Fruit fly (Drosophila melanogaster) whole organism, embryonic: Measurements from ENCODE around the gene puc.

ENCODE experiments used
- Aef1 ChIP-seq: fragments of 200-800 bp; sonication (Bioruptor generic); IDR thresholded peaks from 3 replicates; pipeline ENCODE4 v1.3.6; 2022; ENCODE audit warnings: missing biosample characterization, missing genetic modification characterization
- B-H1 ChIP-seq: fragments of 200-800 bp; sonication (Bioruptor generic); IDR thresholded peaks from 3 replicates; pipeline ENCODE4 v1.3.6; 2022; ENCODE audit warnings: missing biosample characterization, missing genetic modification characterization
- CG10147 ChIP-seq: fragments of 200-800 bp; sonication (Bioruptor generic); optimal IDR thresholded peaks from 2 replicates; lab custom pipeline; 2019; ENCODE audit warnings: missing biosample characterization, mild to moderate bottlenecking, missing genetic modification characterization, moderate library complexity
- CG11247 ChIP-seq: fragments of 200-800 bp; sonication (Bioruptor generic); IDR thresholded peaks from 2 replicates; pipeline ENCODE4 v1.3.6; 2022; ENCODE audit warnings: missing biosample characterization, missing genetic modification characterization
- CG11398 ChIP-seq: fragments of 200-800 bp; sonication (Bioruptor generic); optimal IDR thresholded peaks from 2 replicates; lab custom pipeline; 2016; ENCODE audit warnings: missing biosample characterization, missing genetic modification characterization
- CG11456 ChIP-seq: fragments of 200-800 bp; sonication (Bioruptor generic); IDR thresholded peaks from 3 replicates; pipeline ENCODE4 v1.3.6; 2022; ENCODE audit warnings: missing biosample characterization, missing genetic modification characterization
- CG11723 ChIP-seq: fragments of 200-800 bp; sonication (Bioruptor generic); optimal IDR thresholded peaks from 2 replicates; lab custom pipeline; 2017; ENCODE audit warnings: missing biosample characterization, mild to moderate bottlenecking, missing genetic modification characterization
- CG12659 ChIP-seq: fragments of 200-800 bp; sonication (Bioruptor generic); optimal IDR thresholded peaks from 3 replicates; lab custom pipeline; 2017; ENCODE audit warnings: mild to moderate bottlenecking, missing biosample characterization, missing genetic modification reagents, missing genetic modification characterization
- CG12744 ChIP-seq: fragments of 200-800 bp; sonication (Bioruptor generic); optimal IDR thresholded peaks from 2 replicates; lab custom pipeline; 2016; ENCODE audit warnings: missing biosample characterization, missing genetic modification characterization
- CG13123 ChIP-seq: fragments of 200-800 bp; sonication (Bioruptor generic); optimal IDR thresholded peaks from 2 replicates; lab custom pipeline; 2016; ENCODE audit warnings: missing biosample characterization, missing genetic modification characterization
- CG14965 ChIP-seq: fragments of 200-800 bp; sonication (Bioruptor generic); optimal IDR thresholded peaks from 2 replicates; lab custom pipeline; 2016; ENCODE audit warnings: missing biosample characterization, missing genetic modification characterization, borderline replicate concordance
- CG15073 ChIP-seq: fragments of 200-800 bp; sonication (Bioruptor generic); optimal IDR thresholded peaks from 2 replicates; lab custom pipeline; 2016; ENCODE audit warnings: missing biosample characterization, missing genetic modification characterization
- CG1647 ChIP-seq: fragments of 200-800 bp; sonication (Bioruptor generic); optimal IDR thresholded peaks from 3 replicates; lab custom pipeline; 2016; ENCODE audit warnings: missing biosample characterization, missing genetic modification characterization
- CG16815 ChIP-seq: fragments of 200-800 bp; sonication (Bioruptor generic); optimal IDR thresholded peaks from 3 replicates; lab custom pipeline; 2017; ENCODE audit warnings: missing biosample characterization, mild to moderate bottlenecking, missing genetic modification characterization
- CG2202 ChIP-seq: fragments of 200-800 bp; sonication (Bioruptor generic); optimal IDR thresholded peaks from 2 replicates; lab custom pipeline; 2018; ENCODE audit warnings: missing biosample characterization, mild to moderate bottlenecking, missing genetic modification characterization
- CG30431 ChIP-seq: fragments of 200-800 bp; sonication (Bioruptor generic); optimal IDR thresholded peaks from 2 replicates; lab custom pipeline; 2017; ENCODE audit warnings: missing biosample characterization, missing genetic modification characterization
- CG3281 ChIP-seq: fragments of 200-800 bp; sonication (Bioruptor generic); optimal IDR thresholded peaks from 3 replicates; lab custom pipeline; 2017; ENCODE audit warnings: missing biosample characterization, mild to moderate bottlenecking, missing genetic modification characterization
- CG33213 ChIP-seq: fragments of 200-800 bp; sonication (Bioruptor generic); optimal IDR thresholded peaks from 3 replicates; lab custom pipeline; 2016; ENCODE audit warnings: missing biosample characterization, missing genetic modification characterization
- CG4404 ChIP-seq: fragments of 200-800 bp; sonication (Bioruptor generic); IDR thresholded peaks from 2 replicates; pipeline ENCODE4 v1.3.6; 2022; ENCODE audit warnings: missing biosample characterization, missing genetic modification characterization
- CG4424 ChIP-seq: fragments of 200-800 bp; sonication (Bioruptor generic); optimal IDR thresholded peaks from 3 replicates; lab custom pipeline; 2016; ENCODE audit warnings: missing biosample characterization, missing genetic modification characterization
- CG4820 ChIP-seq: fragments of 200-800 bp; sonication (Bioruptor generic); optimal IDR thresholded peaks from 3 replicates; lab custom pipeline; 2016; ENCODE audit warnings: missing biosample characterization, missing genetic modification characterization
- CG6175 ChIP-seq: fragments of 200-800 bp; sonication (Bioruptor generic); IDR thresholded peaks from 3 replicates; pipeline ENCODE4 v1.3.6; 2022; ENCODE audit warnings: missing biosample characterization, missing genetic modification characterization
- CG6683 ChIP-seq: fragments of 200-800 bp; sonication (Bioruptor generic); optimal IDR thresholded peaks from 2 replicates; lab custom pipeline; 2017; ENCODE audit warnings: missing biosample characterization, mild to moderate bottlenecking, missing genetic modification characterization, missing genetic modification reagents
- CG9215 ChIP-seq: fragments of 200-800 bp; sonication (Bioruptor generic); IDR thresholded peaks from 2 replicates; pipeline ENCODE4 v1.3.6; 2022; ENCODE audit warnings: missing biosample characterization, missing genetic modification characterization
- CG9727 ChIP-seq: fragments of 200-800 bp; sonication (Bioruptor generic); optimal IDR thresholded peaks from 3 replicates; lab custom pipeline; 2017; ENCODE audit warnings: missing biosample characterization, mild to moderate bottlenecking, missing genetic modification characterization
- CG9817 ChIP-seq: fragments of 200-800 bp; sonication (Bioruptor generic); optimal IDR thresholded peaks from 2 replicates; lab custom pipeline; 2018; ENCODE audit warnings: missing biosample characterization, mild to moderate bottlenecking, missing genetic modification characterization, moderate library complexity
- D ChIP-seq, 2 experiments: fragments of 200-800 bp in 1 of 2; fragments of >200 bp in 1 of 2; sonication (Bioruptor generic) in 1 of 2; optimal IDR thresholded peaks; 2 replicates in 1 of 2; 3 replicates in 1 of 2; lab custom pipeline; 2017; ENCODE audit warnings: mild to moderate bottlenecking in 1 of 2, missing biosample characterization in 1 of 2, missing genetic modification characterization in 1 of 2, missing genetic modification reagents in 1 of 2
- Dip2 ChIP-seq: fragments of 200-800 bp; sonication (Bioruptor generic); IDR thresholded peaks from 2 replicates; pipeline ENCODE4 v1.3.6; 2022; ENCODE audit warnings: missing biosample characterization, missing genetic modification characterization
- HLH4C ChIP-seq: fragments of 200-800 bp; sonication (Bioruptor generic); IDR thresholded peaks from 3 replicates; pipeline ENCODE4 v1.3.6; 2022; ENCODE audit warnings: missing biosample characterization, missing genetic modification characterization; ENCODE audit not compliant: partially characterized antibody
- Hr78 ChIP-seq, 2 experiments: fragments of 200-800 bp in 1 of 2; fragments of >200 bp in 1 of 2; sonication (Bioruptor generic) in 1 of 2; optimal IDR thresholded peaks; 2 replicates each; lab custom pipeline; 2017 to 2019; ENCODE audit warnings: missing biosample characterization in 2 of 2, missing genetic modification characterization in 2 of 2, mild to moderate bottlenecking in 1 of 2, moderate library complexity in 1 of 2
- NC2β ChIP-seq: fragments of 200-800 bp; sonication (Bioruptor generic); optimal IDR thresholded peaks from 2 replicates; lab custom pipeline; 2016; ENCODE audit warnings: missing biosample characterization, missing genetic modification characterization
- Nf-YC ChIP-seq: fragments of 200-800 bp; optimal IDR thresholded peaks from 3 replicates; lab custom pipeline; 2019; ENCODE audit warnings: missing biosample characterization, mild to moderate bottlenecking, missing genetic modification characterization, moderate library complexity
- PHDP ChIP-seq: fragments of 200-800 bp; sonication (Bioruptor generic); optimal IDR thresholded peaks from 3 replicates; lab custom pipeline; 2018; ENCODE audit warnings: missing biosample characterization, mild to moderate bottlenecking, missing genetic modification characterization, moderate library complexity
- Spps ChIP-seq: fragments of 200-800 bp; sonication (Bioruptor generic); optimal IDR thresholded peaks from 2 replicates; lab custom pipeline; 2018; ENCODE audit warnings: missing biosample characterization, mild to moderate bottlenecking, missing genetic modification characterization
- az2 ChIP-seq: fragments of 200-800 bp; sonication (Bioruptor generic); optimal IDR thresholded peaks from 3 replicates; lab custom pipeline; 2016; ENCODE audit warnings: missing biosample characterization, missing genetic modification characterization
- bcd ChIP-seq: fragments of 200-800 bp; sonication (Bioruptor generic); optimal IDR thresholded peaks from 2 replicates; lab custom pipeline; 2017; ENCODE audit warnings: missing biosample characterization, mild to moderate bottlenecking, missing genetic modification characterization
- dimm ChIP-seq: fragments of 200-800 bp; sonication (Bioruptor generic); IDR thresholded peaks from 2 replicates; pipeline ENCODE4 v1.3.6; 2022; ENCODE audit warnings: missing biosample characterization, missing genetic modification characterization
- lilli ChIP-seq: fragments of 200-800 bp; sonication (Bioruptor generic); optimal IDR thresholded peaks from 3 replicates; lab custom pipeline; 2016; ENCODE audit warnings: missing biosample characterization, missing genetic modification characterization
- luna ChIP-seq: fragments of 200-800 bp; sonication (Bioruptor generic); optimal IDR thresholded peaks from 2 replicates; lab custom pipeline; 2016; ENCODE audit warnings: missing biosample characterization, missing genetic modification characterization
- maf-S ChIP-seq: fragments of 200-800 bp; sonication (Bioruptor generic); optimal IDR thresholded peaks from 2 replicates; lab custom pipeline; 2016; ENCODE audit warnings: missing biosample characterization, missing genetic modification characterization
- mld ChIP-seq: fragments of 200-800 bp; sonication (Bioruptor generic); IDR thresholded peaks from 3 replicates; pipeline ENCODE4 v1.3.6; 2022; ENCODE audit warnings: missing biosample characterization, missing genetic modification characterization; ENCODE audit not compliant: partially characterized antibody
- p53 ChIP-seq: fragments of 200-800 bp; sonication (Bioruptor generic); optimal IDR thresholded peaks from 2 replicates; lab custom pipeline; 2016; ENCODE audit warnings: missing biosample characterization, missing genetic modification characterization
- pho ChIP-seq: fragments of 200-800 bp; sonication (Bioruptor generic); optimal IDR thresholded peaks from 2 replicates; lab custom pipeline; 2016; ENCODE audit warnings: missing biosample characterization, missing genetic modification characterization
- pros ChIP-seq: fragments of 200-800 bp; sonication (Bioruptor generic); optimal IDR thresholded peaks from 3 replicates; lab custom pipeline; 2019; ENCODE audit warnings: missing biosample characterization, mild to moderate bottlenecking, missing genetic modification characterization, moderate library complexity
- scrt ChIP-seq: fragments of 200-800 bp; sonication (Bioruptor generic); optimal IDR thresholded peaks from 2 replicates; lab custom pipeline; 2018; ENCODE audit warnings: missing biosample characterization, mild to moderate bottlenecking, missing genetic modification characterization, moderate library complexity
- sim ChIP-seq: fragments of 200-800 bp; sonication (Bioruptor generic); IDR thresholded peaks from 2 replicates; pipeline ENCODE4 v1.3.6; 2022; ENCODE audit warnings: missing biosample characterization, missing genetic modification characterization
- sima ChIP-seq: fragments of 200-800 bp; sonication (Bioruptor generic); optimal IDR thresholded peaks from 2 replicates; lab custom pipeline; 2016; ENCODE audit warnings: missing biosample characterization, missing genetic modification characterization
- sisA ChIP-seq: fragments of 200-800 bp; sonication (Bioruptor generic); IDR thresholded peaks from 2 replicates; pipeline ENCODE4 v1.3.6; 2022; ENCODE audit warnings: missing biosample characterization, missing genetic modification characterization
- so ChIP-seq: fragments of 200-800 bp; sonication (Bioruptor generic); IDR thresholded peaks from 3 replicates; pipeline ENCODE4 v1.3.6; 2022; ENCODE audit warnings: missing biosample characterization, missing genetic modification characterization
- tgo ChIP-seq: fragments of 200-800 bp; sonication (Bioruptor generic); IDR thresholded peaks from 3 replicates; pipeline ENCODE4 v1.3.6; 2022; ENCODE audit warnings: missing biosample characterization, missing genetic modification characterization
- usp ChIP-seq: fragments of >200 bp; optimal IDR thresholded peaks from 2 replicates; lab custom pipeline; 2017; ENCODE audit warnings: missing biosample characterization, missing genetic modification characterization
- wdn ChIP-seq: fragments of 200-800 bp; sonication (Bioruptor generic); IDR thresholded peaks from 2 replicates; pipeline ENCODE4 v1.3.6; 2022; ENCODE audit warnings: missing biosample characterization, missing genetic modification characterization

The puc gene

DNA sequence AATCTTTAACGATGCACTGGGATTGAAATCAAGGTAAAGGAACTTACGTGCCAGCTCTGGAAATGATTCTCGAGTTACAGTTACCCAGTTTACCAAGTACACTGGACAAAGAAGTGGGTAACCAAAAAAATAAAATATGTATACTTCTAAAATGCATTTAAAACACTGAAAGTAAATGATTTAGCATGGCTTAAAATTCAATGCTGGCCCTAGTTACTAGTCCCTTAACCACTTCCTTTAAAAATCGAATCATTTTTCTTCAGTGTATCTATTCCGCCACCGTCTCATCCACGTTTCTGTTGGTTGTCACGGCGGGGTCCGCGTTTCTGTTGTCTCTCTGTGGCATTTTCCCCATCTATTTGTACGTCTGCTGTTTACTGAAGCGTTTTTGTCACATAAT, 32.5 kb upstream of the puc start (continued):
- peak; percentile 40 for TF ChIP-seq lilli (GFP tag; lab: Kevin White, UChicago)
- TF ChIP-seq so = no peak
- peak; percentile 50 for TF ChIP-seq sisA (GFP tag; lab: Robert Waterston, UW)
- no peak for TF ChIP-seq wdn
- no peak for TF ChIP-seq maf-S (GFP tag; lab: Kevin White, UChicago)
- peak; percentile 22 for TF ChIP-seq CG9817 (tag; lab: Kevin White, UChicago)
- no peak for TF ChIP-seq CG1647
- TF ChIP-seq sim = no peak
- no peak for TF ChIP-seq pros (GFP tag; lab: Kevin White, UChicago)
- TF ChIP-seq NC2β (GFP tag; lab: Kevin White, UChicago) = no peak
- TF ChIP-seq CG4404 (GFP tag; lab: Robert Waterston, UW) = peak; percentile 10; the same call in 1 of the 2 replicates
- no peak for TF ChIP-seq sima (GFP tag; lab: Kevin White, UChicago)
- TF ChIP-seq CG11456 (GFP tag; lab: Robert Waterston, UW) = 0 out of 3 replicates have a peak, but pooled peaks have one; percentile 59
- no peak for TF ChIP-seq CG9215 (GFP tag; lab: Robert Waterston, UW)
- TF ChIP-seq CG30431 (GFP tag; lab: Kevin White, UChicago) = peak; percentile 28
- TF ChIP-seq CG4424 (GFP tag; lab: Kevin White, UChicago) = no peak
- peak; percentile 2 for TF ChIP-seq az2 (GFP tag; lab: Kevin White, UChicago)
- TF ChIP-seq B-H1 (GFP tag; lab: Robert Waterston, UW) = no peak
- TF ChIP-seq tgo (GFP tag; lab: Robert Waterston, UW) = peak; percentile 23; the same call in 1 of the 3 replicates
- peak; percentile 2 for TF ChIP-seq CG12659
- no peak for TF ChIP-seq Dip2
- no peak for TF ChIP-seq CG6683
- peak; percentile 37 for TF ChIP-seq CG16815
- peak; percentile 35 for TF ChIP-seq bcd (GFP tag; lab: Kevin White, UChicago)
- no peak for TF ChIP-seq CG10147 (GFP tag; lab: Kevin White, UChicago)
- no peak for TF ChIP-seq CG11247
- TF ChIP-seq CG2202 (tag; lab: Kevin White, UChicago) = no peak
- TF ChIP-seq CG9727 (GFP tag; lab: Kevin White, UChicago) = peak; percentile 9
- TF ChIP-seq CG15073 = no peak
- no peak for TF ChIP-seq PHDP (tag; lab: Kevin White, UChicago)
- TF ChIP-seq usp (GFP tag; lab: Kevin White, UChicago) = no peak
- TF ChIP-seq D (optimal IDR thresholded peaks at IDR 0.05; lab: Kevin White, UChicago) = no peak
- TF ChIP-seq D (GFP tag; optimal IDR thresholded peaks at IDR 0.05; lab: Kevin White, UChicago) = no peak
- TF ChIP-seq Hr78 (GFP tag; optimal IDR thresholded peaks at IDR 0.05; lab: Kevin White, UChicago) = no peak
- TF ChIP-seq Spps (tag; lab: Kevin White, UChicago) = no peak
- TF ChIP-seq p53 (GFP tag; lab: Kevin White, UChicago) = no peak
- TF ChIP-seq HLH4C (GFP tag; lab: Robert Waterston, UW) = no peak
- no peak for TF ChIP-seq luna (GFP tag; lab: Kevin White, UChicago)
- TF ChIP-seq scrt (GFP tag; lab: Kevin White, UChicago) = peak; percentile 18
- no peak for TF ChIP-seq pho (GFP tag; lab: Kevin White, UChicago)
- TF ChIP-seq mld (GFP tag; lab: Robert Waterston, UW) = no peak
- no peak for TF ChIP-seq CG6175 (GFP tag; lab: Robert Waterston, UW)
- no peak for TF ChIP-seq CG14965 (GFP tag; lab: Kevin White, UChicago)
- TF ChIP-seq CG3281 (GFP tag; lab: Kevin White, UChicago) = peak; percentile 35
- no peak for TF ChIP-seq CG13123 (GFP tag; lab: Kevin White, UChicago)
- TF ChIP-seq CG11398 (GFP tag; lab: Kevin White, UChicago) = no peak
- TF ChIP-seq dimm = no peak
- peak; percentile 30; the same call in 2 of the 3 replicates for TF ChIP-seq Aef1 (GFP tag; lab: Robert Waterston, UW)
- no peak for TF ChIP-seq CG4820
- no peak for TF ChIP-seq CG11723 (GFP tag; lab: Kevin White, UChicago)
- TF ChIP-seq CG12744 (GFP tag; lab: Kevin White, UChicago) = no peak
- no peak for TF ChIP-seq Nf-YC (tag; lab: Kevin White, UChicago)
- no peak for TF ChIP-seq CG33213
